Fruit fly (Drosophila melanogaster) whole organism: ENCODE measurements around the gene h-cup.

Experiments
- Dll ChIP-seq: fragments of >200 bp; optimal IDR thresholded peaks from 2 replicates; lab custom pipeline; 2017
- EcR ChIP-seq, 2 experiments: fragments of >200 bp; optimal IDR thresholded peaks; 2 replicates each; lab custom pipeline; 2017; ENCODE audit warnings: missing biosample characterization in 2 of 2, missing genetic modification characterization in 2 of 2, missing genetic modification reagents in 2 of 2

dm6 chr3R:15340052-15340732 lies 42.6 kb downstream of the h-cup start, which contains the start of gene SerRS-m:
- TF ChIP-seq Dll (lab: Kevin White, UChicago) (no peak), EcR (GFP tag; optimal IDR thresholded peaks at IDR 0.05; lab: Kevin White, UChicago) (no peak)
